Fruit fly (Drosophila melanogaster) whole organism, wandering third instar larva: ENCODE measurements around the gene ovo.

Source experiments
- Abd-B ChIP-seq: fragments of >200 bp; optimal IDR thresholded peaks from 2 replicates; lab custom pipeline; 2017; ENCODE audit warnings: missing biosample characterization, missing genetic modification characterization
- CG32264 ChIP-seq: fragments of 200-800 bp; sonication (Bioruptor generic); optimal IDR thresholded peaks from 2 replicates; lab custom pipeline; 2016; ENCODE audit warnings: missing biosample characterization, missing genetic modification characterization
- CG9705 ChIP-seq: fragments of 200-800 bp; sonication (Bioruptor generic); optimal IDR thresholded peaks from 2 replicates; lab custom pipeline; 2018; ENCODE audit warnings: missing biosample characterization, mild to moderate bottlenecking, missing genetic modification characterization
- CrebA ChIP-seq: fragments of 200-800 bp; sonication (Bioruptor generic); optimal IDR thresholded peaks from 2 replicates; lab custom pipeline; 2016; ENCODE audit warnings: missing biosample characterization, mild to moderate bottlenecking, missing genetic modification characterization, borderline replicate concordance
- Dfd ChIP-seq: fragments of >200 bp; optimal IDR thresholded peaks from 2 replicates; lab custom pipeline; 2017; ENCODE audit warnings: missing biosample characterization, missing genetic modification characterization
- Dif ChIP-seq: fragments of 200-275, 200-300 bp; sonication (Bioruptor generic); optimal IDR thresholded peaks from 2 replicates; lab custom pipeline; 2018; ENCODE audit warnings: missing biosample characterization, missing genetic modification characterization; ENCODE audit not compliant: partially characterized antibody
- GATAd ChIP-seq: sonication (Bioruptor generic); optimal IDR thresholded peaks from 2 replicates; lab custom pipeline; 2016; ENCODE audit warnings: missing biosample characterization, missing genetic modification characterization
- HLH106 ChIP-seq: fragments of 200-800 bp; optimal IDR thresholded peaks from 3 replicates; lab custom pipeline; 2019; ENCODE audit warnings: missing biosample characterization, mild to moderate bottlenecking, missing genetic modification characterization, moderate library complexity
- Hnf4 ChIP-seq: fragments of 200-800 bp; sonication (Bioruptor generic); optimal IDR thresholded peaks from 2 replicates; lab custom pipeline; 2016; ENCODE audit warnings: missing biosample characterization, mild to moderate bottlenecking, missing genetic modification characterization
- Hr78 ChIP-seq: fragments of >200 bp; optimal IDR thresholded peaks from 2 replicates; lab custom pipeline; 2017; ENCODE audit warnings: missing biosample characterization, missing genetic modification characterization
- Hr83 ChIP-seq: fragments of 200-300 bp; sonication (Bioruptor generic); optimal IDR thresholded peaks from 2 replicates; lab custom pipeline; 2016; ENCODE audit warnings: missing biosample characterization, mild to moderate bottlenecking, missing genetic modification characterization, moderate library complexity; ENCODE audit not compliant: poor library complexity, severe bottlenecking
- Jra ChIP-seq: sonication (Bioruptor generic); optimal IDR thresholded peaks from 2 replicates; lab custom pipeline; 2016; ENCODE audit warnings: missing biosample characterization, missing genetic modification characterization
- Mio ChIP-seq: sonication (Bioruptor generic); optimal IDR thresholded peaks from 2 replicates; lab custom pipeline; 2016; ENCODE audit warnings: missing biosample characterization, missing genetic modification characterization
- Myc ChIP-seq: fragments of >200 bp; optimal IDR thresholded peaks from 2 replicates; lab custom pipeline; 2017
- N ChIP-seq: fragments of >200 bp; optimal IDR thresholded peaks from 2 replicates; lab custom pipeline; 2018; ENCODE audit warnings: missing biosample characterization, missing external identifiers, missing genetic modification characterization
- OdsH ChIP-seq: fragments of 200-800 bp; sonication (Bioruptor generic); optimal IDR thresholded peaks from 2 replicates; lab custom pipeline; 2016; ENCODE audit warnings: missing biosample characterization, mild to moderate bottlenecking, missing genetic modification characterization
- Rel ChIP-seq, 2 experiments: fragments of 200-800 bp; sonication (Bioruptor generic) in 1 of 2; optimal IDR thresholded peaks; 2 replicates in 1 of 2; 3 replicates in 1 of 2; lab custom pipeline; 2016 to 2019; ENCODE audit warnings: mild to moderate bottlenecking in 2 of 2, missing biosample characterization in 2 of 2, missing genetic modification characterization in 2 of 2, moderate library complexity in 1 of 2
- Sp1 ChIP-seq: fragments of 200-800 bp; sonication (Bioruptor generic); optimal IDR thresholded peaks from 3 replicates; lab custom pipeline; 2019; ENCODE audit warnings: missing biosample characterization, mild to moderate bottlenecking, missing genetic modification characterization, moderate library complexity
- Vsx2 ChIP-seq: fragments of 200-300, 225-300 bp; sonication (Bioruptor generic); optimal IDR thresholded peaks from 2 replicates; lab custom pipeline; 2018; ENCODE audit warnings: missing biosample characterization, missing genetic modification characterization; ENCODE audit not compliant: partially characterized antibody
- br ChIP-seq: fragments of 200-800 bp; sonication (Bioruptor generic); optimal IDR thresholded peaks from 2 replicates; lab custom pipeline; 2016; ENCODE audit warnings: missing biosample characterization, missing genetic modification characterization
- brk ChIP-seq: fragments of 200-800 bp; sonication (Bioruptor generic); optimal IDR thresholded peaks from 2 replicates; lab custom pipeline; 2016; ENCODE audit warnings: missing biosample characterization, mild to moderate bottlenecking, missing genetic modification characterization
- dl ChIP-seq, 2 experiments: fragments of 175-275, 200-275 bp in 1 of 2; fragments of 200-275 bp in 1 of 2; sonication (Bioruptor generic); optimal IDR thresholded peaks; lab custom pipeline; 2018; ENCODE audit warnings: mild to moderate bottlenecking in 2 of 2, missing biosample characterization in 2 of 2, missing genetic modification characterization in 2 of 2, moderate library complexity in 2 of 2; ENCODE audit not compliant: partially characterized antibody in 2 of 2, insufficient read depth in 1 of 2
- dmrt93B ChIP-seq: fragments of 200-800 bp; sonication (Bioruptor generic); optimal IDR thresholded peaks from 2 replicates; lab custom pipeline; 2018; ENCODE audit warnings: missing biosample characterization, mild to moderate bottlenecking, missing genetic modification characterization
- dsf ChIP-seq: sonication (Bioruptor generic); optimal IDR thresholded peaks from 2 replicates; lab custom pipeline; 2016; ENCODE audit warnings: missing biosample characterization, missing genetic modification characterization, borderline replicate concordance
- ey ChIP-seq: fragments of 200-800 bp; sonication (Bioruptor generic); optimal IDR thresholded peaks from 2 replicates; lab custom pipeline; 2016; ENCODE audit warnings: missing biosample characterization, missing genetic modification characterization
- foxo ChIP-seq, 2 experiments: fragments of 200-800 bp; sonication (Bioruptor generic); optimal IDR thresholded peaks; 2 replicates in 1 of 2; 3 replicates in 1 of 2; lab custom pipeline; 2016 to 2017; ENCODE audit warnings: missing biosample characterization in 2 of 2, missing genetic modification characterization in 2 of 2
- fru ChIP-seq: fragments of 200-800 bp; sonication (Bioruptor generic); optimal IDR thresholded peaks from 3 replicates; lab custom pipeline; 2016; ENCODE audit warnings: missing biosample characterization, mild to moderate bottlenecking, missing genetic modification characterization
- h ChIP-seq: fragments of 200-800 bp; sonication (Bioruptor generic); optimal IDR thresholded peaks from 3 replicates; lab custom pipeline; 2016; ENCODE audit warnings: missing biosample characterization, mild to moderate bottlenecking, missing genetic modification characterization
- jim ChIP-seq: fragments of 175-275, 200-325 bp; sonication (Bioruptor generic); optimal IDR thresholded peaks from 2 replicates; lab custom pipeline; 2016; ENCODE audit warnings: missing biosample characterization, mild to moderate bottlenecking, missing genetic modification characterization
- lola ChIP-seq: fragments of >200 bp; optimal IDR thresholded peaks from 2 replicates; lab custom pipeline; 2017; ENCODE audit warnings: missing biosample characterization, missing genetic modification characterization
- pan ChIP-seq: fragments of >200 bp; optimal IDR thresholded peaks from 2 replicates; lab custom pipeline; 2017
- psq ChIP-seq: fragments of 200-800 bp; sonication (Bioruptor generic); optimal IDR thresholded peaks from 3 replicates; lab custom pipeline; 2017; ENCODE audit warnings: missing biosample characterization, mild to moderate bottlenecking, missing genetic modification characterization, moderate library complexity
- rgr ChIP-seq: fragments of 200-800 bp; sonication (Bioruptor generic); optimal IDR thresholded peaks from 3 replicates; lab custom pipeline; 2016; ENCODE audit warnings: missing biosample characterization, mild to moderate bottlenecking, missing genetic modification characterization
- sage ChIP-seq: fragments of 200-800 bp; sonication (Bioruptor generic); optimal IDR thresholded peaks from 2 replicates; lab custom pipeline; 2016; ENCODE audit warnings: missing biosample characterization, mild to moderate bottlenecking, missing genetic modification characterization
- sv ChIP-seq: fragments of 200-800 bp; sonication (Bioruptor generic); optimal IDR thresholded peaks from 3 replicates; lab custom pipeline; 2016; ENCODE audit warnings: missing biosample characterization, missing genetic modification characterization
- tai ChIP-seq: sonication (Bioruptor generic); optimal IDR thresholded peaks from 2 replicates; lab custom pipeline; 2016; ENCODE audit warnings: missing biosample characterization, missing genetic modification characterization
- usp ChIP-seq: fragments of >200 bp; optimal IDR thresholded peaks from 2 replicates; lab custom pipeline; 2017; ENCODE audit warnings: missing biosample characterization, missing genetic modification characterization
- woc ChIP-seq: sonication (Bioruptor generic); optimal IDR thresholded peaks from 2 replicates; lab custom pipeline; 2016; ENCODE audit warnings: missing biosample characterization, mild to moderate bottlenecking, missing genetic modification characterization

The ovo gene

DNA sequence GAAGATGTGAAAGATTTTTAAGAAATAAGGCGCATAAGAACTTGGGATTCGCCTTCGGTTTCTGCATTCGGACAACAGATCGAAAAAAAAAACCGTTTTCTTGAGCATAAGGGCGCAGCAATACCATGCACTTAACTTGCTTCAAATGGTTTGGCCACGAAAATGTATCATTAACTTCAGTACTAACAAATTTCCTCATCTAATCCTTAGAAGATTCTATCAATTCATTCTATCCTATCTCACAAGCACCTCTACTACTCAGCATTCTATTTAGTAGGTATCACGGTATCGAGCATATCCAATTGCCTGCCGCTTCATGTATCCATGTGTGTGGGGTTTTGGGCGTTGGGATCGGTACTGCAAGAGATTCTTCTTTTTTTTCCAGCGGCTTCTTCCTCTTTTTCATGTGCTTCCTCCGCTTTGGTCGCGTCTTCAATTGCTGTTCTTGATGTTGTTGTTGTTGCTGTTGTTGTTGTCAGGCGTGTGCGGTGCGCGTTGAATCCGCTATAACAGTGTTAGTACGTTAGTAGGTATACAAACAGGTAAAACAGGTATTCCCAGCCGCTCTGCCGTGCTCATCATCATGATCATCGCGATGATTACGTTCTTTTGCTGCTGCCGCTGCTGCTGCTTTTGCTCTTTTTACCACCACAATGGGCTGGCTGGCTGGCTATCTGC, 3.5 kb upstream of the ovo start:
- TF ChIP-seq brk (GFP tag; lab: Kevin White, UChicago) (no peak), pan (lab: Kevin White, UChicago) (peak; percentile 59), sv (GFP tag; lab: Kevin White, UChicago) (no peak), jim (no peak), Hr83 (no peak), tai (GFP tag; lab: Kevin White, UChicago) (no peak), Vsx2 (GFP tag; lab: Kevin White, UChicago) (peak; percentile 62), dmrt93B (GFP tag; lab: Kevin White, UChicago) (peak; percentile 71), br (peak; percentile 50), CrebA (GFP tag; lab: Kevin White, UChicago) (no peak), rgr (GFP tag; lab: Kevin White, UChicago) (peak; percentile 62), Dif (peak; percentile 26), lola (GFP tag; lab: Kevin White, UChicago) (no peak), Mio (GFP tag; lab: Kevin White, UChicago) (no peak), h (GFP tag; lab: Kevin White, UChicago) (peak; percentile 82), CG9705 (GFP tag; lab: Kevin White, UChicago) (no peak), CG32264 (GFP tag; lab: Kevin White, UChicago) (peak; percentile 27), GATAd (GFP tag; lab: Kevin White, UChicago) (no peak), Dfd (GFP tag; lab: Kevin White, UChicago) (no peak), ey (GFP tag; lab: Kevin White, UChicago) (peak; percentile 85), Jra (GFP tag; lab: Kevin White, UChicago) (no peak), Hr78 (no peak), Abd-B (GFP tag; lab: Kevin White, UChicago) (no peak), woc (GFP tag; lab: Kevin White, UChicago) (peak; percentile 91), usp (no peak), Hnf4 (peak; percentile 64), N (GFP tag; lab: Kevin White, UChicago) (no peak), fru (GFP tag; lab: Kevin White, UChicago) (peak; percentile 74), HLH106 (peak; percentile 45), OdsH (GFP tag; lab: Kevin White, UChicago) (peak; percentile 69), Rel (GFP tag; optimal IDR thresholded peaks at IDR 0.05; lab: Kevin White, UChicago) (no peak), Rel (tag; optimal IDR thresholded peaks at IDR 0.05; lab: Kevin White, UChicago) (no peak), dsf (GFP tag; lab: Kevin White, UChicago) (no peak), sage (no peak), dl (GFP tag; optimal IDR thresholded peaks at IDR 0.05; lab: Kevin White, UChicago; ENCODE audit: insufficient read depth in 1 of 2, partially characterized antibody in 2 of 2) (no peak), Sp1 (GFP tag; lab: Kevin White, UChicago) (peak; percentile 66), foxo (GFP tag; optimal IDR thresholded peaks at IDR 0.05; lab: Kevin White, UChicago) (peak in 1 of 2 experiments; percentile 77), psq (GFP tag; lab: Kevin White, UChicago) (peak; percentile 88), Myc (no peak)

DNA sequence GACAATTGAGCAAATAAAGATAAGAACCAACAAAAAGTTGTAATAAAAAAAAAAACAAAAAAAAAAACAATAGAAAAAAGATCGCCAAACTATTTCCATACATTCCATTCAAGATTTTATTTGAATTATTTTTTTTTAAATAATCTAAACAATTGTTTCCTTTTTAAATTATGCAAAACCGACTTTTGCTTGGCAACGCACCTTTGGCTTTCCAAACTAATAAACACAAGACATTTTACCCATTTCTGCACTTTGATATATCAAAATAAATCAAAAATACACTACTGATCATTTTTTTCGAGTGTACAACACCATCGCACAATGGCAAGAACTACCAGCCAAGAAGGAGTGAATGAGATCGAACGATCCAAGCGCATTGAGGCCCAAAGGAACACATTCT, 2.9 kb upstream of the ovo start:
- no peak for TF ChIP-seq dsf (GFP tag; lab: Kevin White, UChicago)
- peak; percentile 78 for TF ChIP-seq rgr (GFP tag; lab: Kevin White, UChicago)
- peak; percentile 63 for TF ChIP-seq HLH106
- peak; percentile 74 for TF ChIP-seq br
- no peak for TF ChIP-seq lola (GFP tag; lab: Kevin White, UChicago)
- peak; percentile 48 for TF ChIP-seq sage
- no peak for TF ChIP-seq dl (GFP tag; optimal IDR thresholded peaks at IDR 0.05; lab: Kevin White, UChicago; ENCODE audit: insufficient read depth in 1 of 2, partially characterized antibody in 2 of 2)
- TF ChIP-seq Mio (GFP tag; lab: Kevin White, UChicago): no peak
- no peak for TF ChIP-seq Hr83
- TF ChIP-seq Jra (GFP tag; lab: Kevin White, UChicago): no peak
- TF ChIP-seq jim: no peak
- no peak for TF ChIP-seq GATAd (GFP tag; lab: Kevin White, UChicago)
- TF ChIP-seq Vsx2 (GFP tag; lab: Kevin White, UChicago): no peak
- peak; percentile 79 for TF ChIP-seq OdsH (GFP tag; lab: Kevin White, UChicago)
- TF ChIP-seq psq (GFP tag; lab: Kevin White, UChicago): peak; percentile 52
- no peak for TF ChIP-seq Rel (GFP tag; optimal IDR thresholded peaks at IDR 0.05; lab: Kevin White, UChicago)
- no peak for TF ChIP-seq Rel (tag; optimal IDR thresholded peaks at IDR 0.05; lab: Kevin White, UChicago)
- TF ChIP-seq foxo (GFP tag; optimal IDR thresholded peaks at IDR 0.05; lab: Kevin White, UChicago): peak in 1 of 2 experiments; percentile 68
- peak; percentile 66 for TF ChIP-seq ey (GFP tag; lab: Kevin White, UChicago)
- TF ChIP-seq woc (GFP tag; lab: Kevin White, UChicago): peak; percentile 12
- no peak for TF ChIP-seq N (GFP tag; lab: Kevin White, UChicago)
- TF ChIP-seq CG32264 (GFP tag; lab: Kevin White, UChicago): no peak
- no peak for TF ChIP-seq sv (GFP tag; lab: Kevin White, UChicago)
- TF ChIP-seq fru (GFP tag; lab: Kevin White, UChicago): peak; percentile 63
- no peak for TF ChIP-seq Dfd (GFP tag; lab: Kevin White, UChicago)
- TF ChIP-seq Hr78: no peak
- no peak for TF ChIP-seq Myc
- TF ChIP-seq pan (lab: Kevin White, UChicago): no peak
- TF ChIP-seq Hnf4: peak; percentile 36
- TF ChIP-seq CG9705 (GFP tag; lab: Kevin White, UChicago): no peak
- TF ChIP-seq brk (GFP tag; lab: Kevin White, UChicago): no peak
- TF ChIP-seq dmrt93B (GFP tag; lab: Kevin White, UChicago): peak; percentile 55
- no peak for TF ChIP-seq CrebA (GFP tag; lab: Kevin White, UChicago)
- peak; percentile 80 for TF ChIP-seq h (GFP tag; lab: Kevin White, UChicago)
- no peak for TF ChIP-seq Dif
- TF ChIP-seq Abd-B (GFP tag; lab: Kevin White, UChicago): no peak
- TF ChIP-seq usp: no peak
- TF ChIP-seq tai (GFP tag; lab: Kevin White, UChicago): no peak
- peak; percentile 70 for TF ChIP-seq Sp1 (GFP tag; lab: Kevin White, UChicago)
